Fruit fly (Drosophila melanogaster): ENCODE measurements around the gene CG18563.

Gene CG18563

DNA sequence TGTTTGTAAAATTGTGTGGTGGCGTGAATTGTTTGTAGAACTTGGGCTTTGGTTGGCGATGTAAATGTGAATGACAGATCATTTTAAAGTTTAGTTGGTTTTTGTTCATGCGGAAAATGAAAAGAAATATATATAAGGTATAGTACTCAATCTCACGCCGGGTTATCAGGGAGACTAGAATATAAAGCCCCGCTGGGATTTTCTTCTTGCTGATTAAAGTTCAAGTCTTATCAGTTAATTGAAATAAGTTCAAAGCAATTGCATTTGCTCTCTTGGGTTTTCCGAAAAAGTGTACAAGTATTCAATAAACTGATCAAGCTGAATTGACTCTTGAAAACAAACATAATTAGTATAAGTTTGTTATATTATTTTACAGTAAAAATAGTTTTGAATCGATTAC lies 32.4 kb downstream of the CG18563 start:
- no peak for TF ChIP-seq CG14655 (GFP tag; optimal IDR thresholded peaks at IDR 0.05)
- no peak for TF ChIP-seq CG13204 (GFP tag; optimal IDR thresholded peaks at IDR 0.05)
- no peak for TF ChIP-seq Pif1B (GFP tag; optimal IDR thresholded peaks at IDR 0.05)
- TF ChIP-seq rn (GFP tag; IDR thresholded peaks at IDR 0.05) = no peak
- TF ChIP-seq CG17806 (tag; optimal IDR thresholded peaks at IDR 0.05) = no peak
- peak; percentile 4 for TF ChIP-seq EcR (GFP tag; optimal IDR thresholded peaks at IDR 0.05)

DNA sequence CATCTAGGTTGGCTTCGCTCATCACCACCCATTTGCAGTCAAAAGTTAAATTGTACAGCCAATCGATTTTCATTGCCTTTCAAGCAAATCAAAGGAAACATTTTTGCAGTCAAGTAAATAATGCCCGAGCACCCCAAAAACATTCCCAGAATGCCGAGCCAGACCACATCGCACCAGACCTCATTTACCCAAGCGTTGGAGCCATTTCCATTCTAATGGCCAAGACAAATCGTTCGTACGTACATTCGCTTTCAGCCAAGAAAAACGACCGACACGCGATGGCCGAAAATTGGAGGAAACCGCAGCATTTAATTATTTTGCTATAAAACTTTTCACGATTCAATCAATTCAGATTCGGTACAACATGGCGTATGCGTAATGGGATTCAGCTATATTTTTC lies 32.8 kb downstream of the CG18563 start:
- TF ChIP-seq Pif1B (GFP tag; optimal IDR thresholded peaks at IDR 0.05) (no peak), Snoo (tag; optimal IDR thresholded peaks at IDR 0.05) (no peak), D1 (tag; optimal IDR thresholded peaks at IDR 0.05) (no peak), CG34367 (tag; optimal IDR thresholded peaks at IDR 0.05) (no peak), CG14655 (GFP tag; optimal IDR thresholded peaks at IDR 0.05) (no peak), fd96Ca (GFP tag; IDR thresholded peaks at IDR 0.05) (no peak), EcR (GFP tag; optimal IDR thresholded peaks at IDR 0.05) (no peak), Ets98B (GFP tag; IDR thresholded peaks at IDR 0.05) (no peak), CG8159 (tag; optimal IDR thresholded peaks at IDR 0.05) (no peak), gl (tag; optimal IDR thresholded peaks at IDR 0.05) (no peak), CG4496 (GFP tag; IDR thresholded peaks at IDR 0.05) (no peak)

DNA sequence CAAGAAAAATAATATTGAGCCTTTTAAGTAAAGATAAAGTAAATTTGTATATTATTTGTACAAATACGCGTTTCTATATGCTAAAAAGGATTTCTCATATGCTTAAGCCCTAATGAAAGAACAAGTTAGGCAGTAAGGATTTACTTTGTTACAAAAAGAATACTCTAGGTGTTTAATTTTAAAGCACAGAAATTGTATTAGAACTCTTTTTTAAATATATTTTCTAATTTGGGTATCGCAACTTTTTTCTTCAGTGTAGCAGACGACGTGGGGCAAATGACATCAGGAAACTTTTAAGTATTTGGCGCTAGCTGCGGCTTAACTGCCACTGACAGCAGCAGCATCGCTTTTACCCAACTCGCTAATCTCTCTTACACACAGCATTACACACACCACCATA lies 35.8 kb downstream of the CG18563 start:
- TF ChIP-seq CG8301 (tag; optimal IDR thresholded peaks at IDR 0.05) (no peak), gl (tag; optimal IDR thresholded peaks at IDR 0.05) (no peak), CG17806 (tag; optimal IDR thresholded peaks at IDR 0.05) (no peak), CG8159 (tag; optimal IDR thresholded peaks at IDR 0.05) (peak; percentile 37), CG9948 (tag; optimal IDR thresholded peaks at IDR 0.05) (peak; percentile 9), Pif1A (GFP tag; optimal IDR thresholded peaks at IDR 0.05) (no peak), CG15710 (tag; optimal IDR thresholded peaks at IDR 0.05) (peak; percentile 15), Ets98B (GFP tag; IDR thresholded peaks at IDR 0.05) (no peak)

- TF ChIP-seq CG34367 (tag; optimal IDR thresholded peaks at IDR 0.05) (peak; percentile 6), Ets98B (GFP tag; IDR thresholded peaks at IDR 0.05) (no peak), CG8159 (tag; optimal IDR thresholded peaks at IDR 0.05) (peak; percentile 79), CG15710 (tag; optimal IDR thresholded peaks at IDR 0.05) (peak; percentile 70), CG14655 (GFP tag; optimal IDR thresholded peaks at IDR 0.05) (peak; percentile 74), CG17806 (tag; optimal IDR thresholded peaks at IDR 0.05) (peak; percentile 62), CG32121 (GFP tag; IDR thresholded peaks at IDR 0.05) (no peak), CG9948 (tag; optimal IDR thresholded peaks at IDR 0.05) (peak; percentile 73), D1 (tag; optimal IDR thresholded peaks at IDR 0.05) (peak; percentile 20)
Observed at dm6 chr2L:17421366-17421765, 36.5 kb downstream of the CG18563 start.

- TF ChIP-seq gl (tag; optimal IDR thresholded peaks at IDR 0.05) (no peak), CG4496 (GFP tag; IDR thresholded peaks at IDR 0.05) (no peak), CG32121 (GFP tag; IDR thresholded peaks at IDR 0.05) (no peak), CG9948 (tag; optimal IDR thresholded peaks at IDR 0.05) (no peak), rn (GFP tag; IDR thresholded peaks at IDR 0.05) (no peak), CG34367 (tag; optimal IDR thresholded peaks at IDR 0.05) (no peak), CG8159 (tag; optimal IDR thresholded peaks at IDR 0.05) (no peak)
Observed at dm6 chr2L:17420419-17420818, 37.4 kb downstream of the CG18563 start.

DNA sequence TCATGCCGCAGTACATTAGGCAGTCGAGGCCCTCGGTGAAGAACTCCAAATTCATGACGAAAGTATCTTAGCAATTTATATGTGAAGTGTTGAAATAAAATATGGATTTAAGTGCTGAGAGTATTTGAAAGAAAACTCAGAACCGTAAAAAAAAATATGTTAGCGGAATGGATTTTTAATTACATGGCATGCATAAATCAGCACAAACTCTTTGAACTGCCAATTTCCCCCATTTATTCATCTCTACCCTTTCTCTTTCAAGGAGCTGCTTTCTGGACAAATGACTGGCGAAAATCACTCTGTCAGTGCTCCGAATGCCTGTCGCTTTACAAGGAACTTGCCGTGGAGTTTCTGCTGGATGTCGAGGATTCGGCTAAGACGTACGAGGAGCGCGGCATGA lies 45.3 kb downstream of the CG18563 start, which contains the start of gene Rsph9:
Gene Rsph9, minus strand, starts transcription at position 101 of the 400 bp plus-strand sequence.
- TF ChIP-seq gl (tag; optimal IDR thresholded peaks at IDR 0.05) = no peak
- no peak for TF ChIP-seq Snoo (tag; optimal IDR thresholded peaks at IDR 0.05)
- no peak for TF ChIP-seq CG17806 (tag; optimal IDR thresholded peaks at IDR 0.05)
- no peak for TF ChIP-seq CG34367 (tag; optimal IDR thresholded peaks at IDR 0.05)
- no peak for TF ChIP-seq D1 (tag; optimal IDR thresholded peaks at IDR 0.05)
- TF ChIP-seq CG15710 (tag; optimal IDR thresholded peaks at IDR 0.05) = no peak

DNA sequence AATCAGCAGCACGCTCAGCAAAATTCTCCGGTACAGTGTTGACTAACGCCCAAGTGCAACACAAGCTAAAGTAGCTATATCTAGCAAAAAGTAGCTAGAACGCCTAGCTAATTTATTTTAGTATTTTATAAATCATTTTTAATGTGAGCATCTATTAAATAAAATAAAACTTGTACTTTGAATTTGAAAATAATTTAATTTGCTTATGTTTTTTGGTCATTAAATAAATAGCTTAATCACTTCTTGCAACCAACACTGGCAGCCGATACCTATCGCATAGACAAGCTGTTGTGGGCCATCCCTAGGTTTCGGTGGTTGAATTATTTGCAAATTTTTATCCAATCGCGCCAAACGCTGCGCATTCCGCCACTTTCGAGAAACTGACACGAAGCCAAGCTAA lies 47.5 kb downstream of the CG18563 start, which contains the start of the genes Polr2J and CG15141:
Gene Polr2J, minus strand, starts transcription at position 49 of the 400 bp plus-strand sequence.
Gene CG15141, plus strand, starts transcription at position 284 of the 400 bp plus-strand sequence.
- TF ChIP-seq CG32121 (GFP tag; IDR thresholded peaks at IDR 0.05) (peak; percentile 76), Snoo (tag; optimal IDR thresholded peaks at IDR 0.05) (no peak), CG12605 (GFP tag; IDR thresholded peaks at IDR 0.05) (no peak), EcR (GFP tag; optimal IDR thresholded peaks at IDR 0.05) (no peak), gl (tag; optimal IDR thresholded peaks at IDR 0.05) (no peak), Pif1A (GFP tag; optimal IDR thresholded peaks at IDR 0.05) (no peak), CG17806 (tag; optimal IDR thresholded peaks at IDR 0.05) (peak; percentile 72), CG34367 (tag; optimal IDR thresholded peaks at IDR 0.05) (peak; percentile 59), Ets98B (GFP tag; IDR thresholded peaks at IDR 0.05) (no peak; the same call in 1 of the 2 replicates), CG8301 (tag; optimal IDR thresholded peaks at IDR 0.05) (no peak), rn (GFP tag; IDR thresholded peaks at IDR 0.05) (peak; percentile 66), CG10348 (GFP tag; IDR thresholded peaks at IDR 0.05) (0 out of 2 replicates have a peak, but pooled peaks have one; percentile 32), CG14655 (GFP tag; optimal IDR thresholded peaks at IDR 0.05) (no peak), CG13204 (GFP tag; optimal IDR thresholded peaks at IDR 0.05) (no peak), CG8159 (tag; optimal IDR thresholded peaks at IDR 0.05) (peak; percentile 69), CG9948 (tag; optimal IDR thresholded peaks at IDR 0.05) (peak; percentile 72), Pif1B (GFP tag; optimal IDR thresholded peaks at IDR 0.05) (peak; percentile 59), CG4496 (GFP tag; IDR thresholded peaks at IDR 0.05) (peak; percentile 73), fd96Ca (GFP tag; IDR thresholded peaks at IDR 0.05) (peak; percentile 61; the same call in 2 of the 3 replicates), D1 (tag; optimal IDR thresholded peaks at IDR 0.05) (peak; percentile 33), CG15710 (tag; optimal IDR thresholded peaks at IDR 0.05) (peak; percentile 77)

Data from whole organism, pupa.